Fruit fly (Drosophila melanogaster): ENCODE data around the gene Vml.

Gene Vml

DNA sequence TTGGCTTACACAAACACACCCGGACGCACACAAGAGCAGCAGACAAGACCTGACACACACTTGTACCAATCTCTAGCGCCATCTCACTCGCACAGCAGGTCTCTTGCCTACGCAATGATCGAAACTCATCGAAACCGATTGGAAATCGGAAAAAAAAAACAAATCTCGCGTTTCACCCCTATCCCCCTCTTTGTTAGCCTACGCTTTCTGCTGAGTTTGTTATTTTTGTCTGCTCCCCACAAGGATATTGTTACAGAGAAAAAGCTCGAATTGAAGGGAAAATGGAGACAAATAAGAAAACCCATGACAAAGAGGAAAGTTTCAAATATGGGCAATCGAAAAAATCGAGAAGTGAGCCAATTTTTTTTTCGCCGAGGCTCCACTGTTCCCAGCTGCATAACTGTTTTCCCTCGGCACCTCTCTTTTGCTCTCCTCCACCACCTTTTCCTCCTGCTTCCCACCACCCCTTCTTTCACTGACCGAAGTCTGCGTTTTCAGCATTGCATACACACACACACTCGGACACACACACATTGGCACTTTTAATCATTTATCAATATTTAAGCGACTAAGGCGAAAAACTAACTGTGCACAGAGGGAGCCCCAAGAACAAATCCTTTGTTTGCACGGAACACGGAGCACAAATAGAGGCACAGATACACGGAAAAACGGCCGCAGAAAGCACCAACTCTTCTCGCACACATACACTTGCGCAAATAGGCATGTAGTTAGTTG, 5.6 kb upstream of the Vml start:
- TF ChIP-seq CG34406 (GFP tag; optimal IDR thresholded peaks at IDR 0.05) (peak; percentile 44), fd85E (GFP tag; optimal IDR thresholded peaks at IDR 0.05) (no peak), Blimp-1 (GFP tag; optimal IDR thresholded peaks at IDR 0.05) (no peak), CG6163 (GFP tag; IDR thresholded peaks at IDR 0.05) (0 out of 3 replicates have a peak, but pooled peaks have one; percentile 58), OdsH (GFP tag; optimal IDR thresholded peaks at IDR 0.05) (peak; percentile 50), Sox102F (GFP tag; optimal IDR thresholded peaks at IDR 0.05) (no peak), fkh (GFP tag; optimal IDR thresholded peaks at IDR 0.05) (peak; percentile 67), CG6276 (GFP tag; optimal IDR thresholded peaks at IDR 0.05) (peak; percentile 44), CG31627 (GFP tag; optimal IDR thresholded peaks at IDR 0.05) (peak; percentile 54), CG10669 (GFP tag; optimal IDR thresholded peaks at IDR 0.05) (peak; percentile 29), pdm3 (GFP tag; optimal IDR thresholded peaks at IDR 0.05) (peak; percentile 51), CG11902 (GFP tag; optimal IDR thresholded peaks at IDR 0.05) (peak; percentile 49), Eip78C (GFP tag) (peak; percentile 60), CG10631 (GFP tag; optimal IDR thresholded peaks at IDR 0.05) (peak; percentile 36), topi (GFP tag; optimal IDR thresholded peaks at IDR 0.05) (peak; percentile 40), CG32006 (GFP tag; optimal IDR thresholded peaks at IDR 0.05) (peak; percentile 75), CG8632 (GFP tag; optimal IDR thresholded peaks at IDR 0.05) (no peak), Met (GFP tag; optimal IDR thresholded peaks at IDR 0.05) (peak; percentile 40), salr (GFP tag; optimal IDR thresholded peaks at IDR 0.05) (peak in 1 of 2 experiments; percentile 11), Hr4 (GFP tag; optimal IDR thresholded peaks at IDR 0.05) (peak; percentile 59), CG15336 (GFP tag; IDR thresholded peaks at IDR 0.05) (peak; percentile 80), lz (GFP tag; optimal IDR thresholded peaks at IDR 0.05) (peak; percentile 47), dsx (GFP tag; optimal IDR thresholded peaks at IDR 0.05; ENCODE audit: poor library complexity, severe bottlenecking) (no peak), CG8319 (GFP tag; optimal IDR thresholded peaks at IDR 0.05) (peak; percentile 34), CG3032 (tag; optimal IDR thresholded peaks at IDR 0.05) (no peak), CG6854 (GFP tag; optimal IDR thresholded peaks at IDR 0.05) (peak; percentile 28), fd59A (GFP tag; optimal IDR thresholded peaks at IDR 0.05) (peak; percentile 19), CG6808 (GFP tag; optimal IDR thresholded peaks at IDR 0.05) (peak; percentile 29), dac (GFP tag; optimal IDR thresholded peaks at IDR 0.05) (peak; percentile 45), CG11762 (GFP tag; optimal IDR thresholded peaks at IDR 0.05; ENCODE audit: insufficient read depth) (no peak), CG1621 (tag; optimal IDR thresholded peaks at IDR 0.05) (no peak), eg (GFP tag; IDR thresholded peaks at IDR 0.05) (peak; percentile 65; the same call in 2 of the 3 replicates), CG16779 (tag; optimal IDR thresholded peaks at IDR 0.05) (no peak), Eip75B (GFP tag; optimal IDR thresholded peaks at IDR 0.05) (peak; percentile 27), Sox14 (GFP tag; optimal IDR thresholded peaks at IDR 0.05) (peak; percentile 75), spab (GFP tag; optimal IDR thresholded peaks at IDR 0.05) (no peak), net (GFP tag; optimal IDR thresholded peaks at IDR 0.05) (peak; percentile 48), CG4318 (GFP tag; optimal IDR thresholded peaks at IDR 0.05) (peak; percentile 50), CG8119 (GFP tag; IDR thresholded peaks at IDR 0.05) (peak; percentile 46; the same call in 1 of the 3 replicates), Ets96B (tag; optimal IDR thresholded peaks at IDR 0.05) (no peak), Gug (GFP tag; IDR thresholded peaks at IDR 0.05) (peak; percentile 46; the same call in 1 of the 2 replicates), CG11294 (GFP tag; IDR thresholded peaks at IDR 0.05) (no peak), vri (GFP tag; optimal IDR thresholded peaks at IDR 0.05) (peak; percentile 48), Hr38 (GFP tag; optimal IDR thresholded peaks at IDR 0.05) (no peak), cyc (GFP tag; optimal IDR thresholded peaks at IDR 0.05) (peak; percentile 60), Smox (GFP tag; optimal IDR thresholded peaks at IDR 0.05) (peak; percentile 58), Ets21C (GFP tag; optimal IDR thresholded peaks at IDR 0.05) (peak; percentile 3), ss (GFP tag; optimal IDR thresholded peaks at IDR 0.05) (peak; percentile 8 to 57), Hr39 (GFP tag; optimal IDR thresholded peaks at IDR 0.05) (peak; percentile 55), esn (GFP tag; optimal IDR thresholded peaks at IDR 0.05) (peak; percentile 43)

Measured in whole organism, prepupa.